Worm (Caenorhabditis elegans) whole organism, L2 larva: ENCODE measurements around the gene srh-223.
A peak's percentile ranks its signal among the peaks of the same experiment; 100 is the strongest.

Experiments
- C34F6.9 ChIP-seq: fragments of 150-350 bp; optimal IDR thresholded peaks from 2 replicates; lab custom pipeline; 2014; ENCODE audit warnings: missing biosample characterization, missing genetic modification characterization
- F13H6.1 ChIP-seq: sonication (generic microtip); optimal IDR thresholded peaks from 2 replicates; lab custom pipeline; 2016; ENCODE audit warnings: missing genetic modification characterization, missing compliant biosample characterization
- Y55F3AM.14 ChIP-seq: fragments of 200-800 bp; sonication (Bioruptor generic); optimal IDR thresholded peaks from 2 replicates; lab custom pipeline; 2018; ENCODE audit warnings: mild to moderate bottlenecking, missing genetic modification characterization, missing compliant biosample characterization
- aly-2 ChIP-seq: fragments of 150-350 bp; optimal IDR thresholded peaks from 2 replicates; lab custom pipeline; 2014; ENCODE audit warnings: missing biosample characterization, missing genetic modification characterization
- ama-1 ChIP-seq: fragments of 150-350 bp; optimal IDR thresholded peaks from 2 replicates; lab custom pipeline; 2018; ENCODE audit warnings: inconsistent platforms
- blmp-1 ChIP-seq: sonication (generic microtip); optimal IDR thresholded peaks from 2 replicates; lab custom pipeline; 2017; ENCODE audit warnings: missing genetic modification characterization, mild to moderate bottlenecking, missing compliant biosample characterization, antibody characterized with exemption, moderate library complexity; ENCODE audit not compliant: insufficient read depth
- ceh-16 ChIP-seq: fragments of 150-350 bp; optimal IDR thresholded peaks from 2 replicates; lab custom pipeline; 2014; ENCODE audit warnings: missing biosample characterization, missing genetic modification characterization
- ceh-82 ChIP-seq: fragments of 150-350 bp; optimal IDR thresholded peaks from 2 replicates; lab custom pipeline; 2014; ENCODE audit warnings: missing biosample characterization, missing genetic modification characterization
- crh-2 ChIP-seq: sonication (generic microtip); optimal IDR thresholded peaks from 2 replicates; lab custom pipeline; 2017; ENCODE audit warnings: missing biosample characterization, missing genetic modification characterization
- dmd-4 ChIP-seq: sonication (generic microtip); optimal IDR thresholded peaks from 2 replicates; lab custom pipeline; 2017; ENCODE audit warnings: missing biosample characterization, missing genetic modification characterization
- elt-1 ChIP-seq: fragments of 150-350 bp; optimal IDR thresholded peaks from 2 replicates; lab custom pipeline; 2014; ENCODE audit warnings: missing biosample characterization, missing genetic modification characterization
- elt-3 ChIP-seq: sonication (generic microtip); optimal IDR thresholded peaks from 2 replicates; lab custom pipeline; 2017; ENCODE audit warnings: missing biosample characterization, missing genetic modification characterization
- fos-1 ChIP-seq: fragments of 150-350 bp; optimal IDR thresholded peaks from 2 replicates; lab custom pipeline; 2014; ENCODE audit warnings: missing biosample characterization, missing genetic modification characterization
- gmeb-1 ChIP-seq: fragments of 150-350 bp; optimal IDR thresholded peaks from 2 replicates; lab custom pipeline; 2014; ENCODE audit warnings: missing biosample characterization, missing genetic modification characterization
- lsy-2 ChIP-seq, 2 experiments: fragments of 150-350 bp in 1 of 2; sonication (generic microtip) in 1 of 2; optimal IDR thresholded peaks; 2 replicates each; lab custom pipeline; 2014 to 2017; ENCODE audit warnings: missing biosample characterization in 2 of 2, missing genetic modification characterization in 2 of 2
- mbf-1 ChIP-seq: sonication (generic microtip); optimal IDR thresholded peaks from 2 replicates; lab custom pipeline; 2017; ENCODE audit warnings: missing biosample characterization, missing genetic modification characterization
- mdl-1 ChIP-seq, 2 experiments: fragments of 150-350 bp in 1 of 2; sonication (generic microtip) in 1 of 2; optimal IDR thresholded peaks; 2 replicates each; lab custom pipeline; 2017; ENCODE audit warnings: missing biosample characterization in 2 of 2, missing genetic modification characterization in 2 of 2
- nhr-12 ChIP-seq: fragments of 150-350 bp; optimal IDR thresholded peaks from 2 replicates; lab custom pipeline; 2014; ENCODE audit warnings: missing biosample characterization, missing genetic modification characterization
- nhr-129 ChIP-seq: fragments of 150-350 bp; optimal IDR thresholded peaks from 2 replicates; lab custom pipeline; 2014; ENCODE audit warnings: missing biosample characterization, missing genetic modification characterization
- nhr-25 ChIP-seq: fragments of 150-350 bp; sonication (generic microtip); optimal IDR thresholded peaks from 3 replicates; lab custom pipeline; 2014; ENCODE audit warnings: missing biosample characterization, missing genetic modification characterization
- nhr-77 ChIP-seq: fragments of 150-350 bp; optimal IDR thresholded peaks from 2 replicates; lab custom pipeline; 2014; ENCODE audit warnings: missing biosample characterization, missing genetic modification characterization
- peb-1 ChIP-seq: fragments of 150-350 bp; optimal IDR thresholded peaks from 2 replicates; lab custom pipeline; 2014; ENCODE audit warnings: missing biosample characterization, missing genetic modification characterization
- skn-1 ChIP-seq: sonication (generic microtip); optimal IDR thresholded peaks from 2 replicates; lab custom pipeline; 2017; ENCODE audit warnings: missing biosample characterization, missing genetic modification characterization
- sma-9 ChIP-seq, 2 experiments: fragments of 150-350 bp in 1 of 2; sonication (generic microtip) in 1 of 2; optimal IDR thresholded peaks; 2 replicates each; lab custom pipeline; 2014 to 2016; ENCODE audit warnings: missing genetic modification characterization in 2 of 2, mild to moderate bottlenecking in 1 of 2, missing biosample characterization in 1 of 2, missing compliant biosample characterization in 1 of 2, missing genetic modification reagents in 1 of 2, moderate library complexity in 1 of 2
- snpc-4 ChIP-seq: fragments of 150-350 bp; optimal IDR thresholded peaks from 2 replicates; lab custom pipeline; 2014; ENCODE audit warnings: missing biosample characterization, missing genetic modification characterization
- unc-39 ChIP-seq: fragments of 150-350 bp; optimal IDR thresholded peaks from 2 replicates; lab custom pipeline; 2014; ENCODE audit warnings: missing biosample characterization, missing genetic modification characterization
- unc-62 ChIP-seq: fragments of 150-350 bp; optimal IDR thresholded peaks from 2 replicates; lab custom pipeline; 2014; ENCODE audit warnings: missing biosample characterization, missing genetic modification reagents, missing genetic modification characterization
- zag-1 ChIP-seq: fragments of 150-350 bp; optimal IDR thresholded peaks from 2 replicates; lab custom pipeline; 2014; ENCODE audit warnings: missing biosample characterization, missing genetic modification characterization
- ztf-1 ChIP-seq: fragments of 200-800 bp; sonication (Bioruptor generic); conservative IDR thresholded peaks from 2 replicates; pipeline ENCODE4 v1.3.6; 2022; ENCODE audit warnings: missing genetic modification characterization, missing compliant biosample characterization
- ztf-11 ChIP-seq: sonication (generic microtip); optimal IDR thresholded peaks from 2 replicates; lab custom pipeline; 2017; ENCODE audit warnings: missing biosample characterization, missing genetic modification characterization

The srh-223 gene

ce11 chrIV:3963498-3963897, 18.2 kb upstream of the srh-223 start:
- TF ChIP-seq aly-2: no peak
- TF ChIP-seq gmeb-1 (tag; lab: Kevin White, UChicago): no peak
- no peak for TF ChIP-seq snpc-4
- no peak for TF ChIP-seq skn-1
- no peak for TF ChIP-seq nhr-129 (tag; lab: Kevin White, UChicago)
- TF ChIP-seq Y55F3AM.14 (GFP tag; lab: Kevin White, UChicago): no peak
- TF ChIP-seq fos-1 (tag; lab: Kevin White, UChicago): no peak
- TF ChIP-seq zag-1: no peak
- no peak for TF ChIP-seq ceh-16
- no peak for TF ChIP-seq unc-39
- no peak for TF ChIP-seq elt-1 (tag; lab: Kevin White, UChicago)
- TF ChIP-seq mdl-1 (tag; optimal IDR thresholded peaks at IDR 0.05; lab: Kevin White, UChicago): no peak
- TF ChIP-seq lsy-2 (tag; optimal IDR thresholded peaks at IDR 0.05; lab: Kevin White, UChicago): no peak
- no peak for TF ChIP-seq unc-62
- TF ChIP-seq blmp-1 (tag; lab: Kevin White, UChicago): no peak
- TF ChIP-seq nhr-77: no peak
- no peak for TF ChIP-seq ceh-82 (tag; lab: Kevin White, UChicago)

- peak; percentile 52 for TF ChIP-seq sma-9 (GFP tag; optimal IDR thresholded peaks at IDR 0.05; lab: Kevin White, UChicago)
- TF ChIP-seq sma-9 (tag; optimal IDR thresholded peaks at IDR 0.05; lab: Kevin White, UChicago): no peak
- TF ChIP-seq F13H6.1 (tag; lab: Kevin White, UChicago): no peak
- no peak for TF ChIP-seq ztf-11
- no peak for TF ChIP-seq elt-3 (tag; lab: Kevin White, UChicago)
- TF ChIP-seq fos-1 (tag; lab: Kevin White, UChicago): peak; percentile 41
- no peak for TF ChIP-seq lsy-2 (tag; optimal IDR thresholded peaks at IDR 0.05; lab: Kevin White, UChicago)
- no peak for TF ChIP-seq ceh-82 (tag; lab: Kevin White, UChicago)
- TF ChIP-seq, all 48 proteins: peak for 2
Measured at ce11 chrIV:3965013-3965412, 16.7 kb upstream of the srh-223 start, which contains the start of gene clec-76. clec-76 (plus strand) TSS chrIV:3965246.

ce11 chrIV:3973049-3973448, 8.7 kb upstream of the srh-223 start, which contains the start of gene clec-79:
clec-79 (plus strand) TSS chrIV:3973349.
- TF ChIP-seq zag-1 (no peak), peb-1 (tag; lab: Kevin White, UChicago) (no peak), nhr-25 (no peak), sma-9 (GFP tag; optimal IDR thresholded peaks at IDR 0.05; lab: Kevin White, UChicago) (no peak), sma-9 (tag; optimal IDR thresholded peaks at IDR 0.05; lab: Kevin White, UChicago) (no peak), nhr-77 (no peak), dmd-4 (tag; lab: Kevin White, UChicago) (no peak), mdl-1 (tag; optimal IDR thresholded peaks at IDR 0.05; lab: Kevin White, UChicago) (no peak), lsy-2 (tag; optimal IDR thresholded peaks at IDR 0.05; lab: Kevin White, UChicago) (no peak), ztf-11 (no peak), unc-62 (no peak), C34F6.9 (tag; lab: Kevin White, UChicago) (no peak), ama-1 (lab: Kevin White, UChicago) (no peak), crh-2 (tag; lab: Kevin White, UChicago) (no peak), elt-3 (tag; lab: Kevin White, UChicago) (no peak)

ce11 chrIV:3977965-3978523, 3.7 kb upstream of the srh-223 start, which contains the start of gene srh-220:
srh-220 (minus strand) TSS chrIV:3978015.
- TF ChIP-seq nhr-77 (no peak), ceh-16 (no peak), nhr-12 (tag; lab: Kevin White, UChicago) (no peak)

ce11 chrIV:3979525-3979924, 2.2 kb upstream of the srh-223 start, which contains the start of gene srh-222:
srh-222 (plus strand) TSS chrIV:3979825.
- TF ChIP-seq mbf-1: no peak

- TF ChIP-seq ceh-82 (tag; lab: Kevin White, UChicago) (no peak), ztf-1 (GFP tag; lab: Robert Waterston, UW) (no peak), mdl-1 (tag; optimal IDR thresholded peaks at IDR 0.05; lab: Kevin White, UChicago) (no peak)
- TF ChIP-seq, all 48 proteins: peak for 0
Measured at ce11 chrIV:3988132-3988531, 6.4 kb downstream of the srh-223 start.
